Worm (Caenorhabditis elegans): ENCODE measurements around the gene C32D5.12.

DNA sequence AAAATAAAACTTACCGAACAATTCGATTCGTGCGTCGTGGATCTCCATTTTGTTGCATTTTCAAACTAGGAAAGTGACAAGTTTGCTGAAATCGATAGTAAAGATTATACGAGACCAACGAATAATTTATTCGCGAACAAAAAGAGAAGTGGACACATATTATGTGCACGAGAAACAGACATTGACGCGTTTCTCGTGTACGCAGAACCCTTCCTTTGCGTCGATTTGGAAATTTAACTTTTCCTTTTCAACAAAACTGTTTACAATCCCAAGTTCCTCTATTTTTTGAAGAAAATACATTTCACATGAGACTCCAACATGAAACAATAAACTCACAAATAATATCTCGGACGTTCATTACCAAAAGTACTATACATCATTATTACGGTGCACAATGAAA is 2.0 kb upstream of the C32D5.12 start, which contains the start of gene K10B2.4:
- TF ChIP-seq Y79H2A.3 (GFP tag; conservative IDR thresholded peaks at IDR 0.05) (no peak), D2030.7 (GFP tag; IDR thresholded peaks at IDR 0.05) (peak; percentile 41; the same call in 1 of the 2 replicates), ama-1 (optimal IDR thresholded peaks at IDR 0.05) (no peak), ama-1 (GFP tag; optimal IDR thresholded peaks at IDR 0.05) (peak in 1 of 2 experiments; percentile 38), mxl-1 (tag; optimal IDR thresholded peaks at IDR 0.05) (no peak), bed-2 (GFP tag; IDR thresholded peaks at IDR 0.05) (no peak), hmg-1.2 (GFP tag; IDR thresholded peaks at IDR 0.05) (0 out of 2 replicates have a peak, but pooled peaks have one; percentile 27), F37B4.10 (GFP tag; IDR thresholded peaks at IDR 0.05) (no peak)

Data from whole organism, young adult.